Worm (Caenorhabditis elegans) whole organism, young adult: ENCODE data around the gene npp-21.

ENCODE experiments used
- F39B2.1 ChIP-seq: fragments of 200-800 bp; sonication (Bioruptor generic); IDR thresholded peaks from 2 replicates; pipeline ENCODE4 v1.3.6; 2022; ENCODE audit warnings: missing genetic modification reagents, missing genetic modification characterization, missing compliant biosample characterization
- F52B5.7 ChIP-seq: sonication (generic microtip); optimal IDR thresholded peaks from 2 replicates; lab custom pipeline; 2016; ENCODE audit warnings: mild to moderate bottlenecking, missing genetic modification characterization, missing compliant biosample characterization
- F55B11.4 ChIP-seq: sonication (generic microtip); optimal IDR thresholded peaks from 2 replicates; lab custom pipeline; 2016; ENCODE audit warnings: missing compliant biosample characterization, missing genetic modification characterization, borderline replicate concordance; ENCODE audit not compliant: insufficient read depth
- bed-2 ChIP-seq: fragments of 200-800 bp; sonication (Bioruptor generic); IDR thresholded peaks from 2 replicates; pipeline ENCODE4 v1.3.6; 2022; ENCODE audit warnings: missing genetic modification reagents, missing genetic modification characterization, missing compliant biosample characterization
- dpl-1 ChIP-seq: fragments of 150-350 bp; optimal IDR thresholded peaks from 2 replicates; lab custom pipeline; 2014; ENCODE audit warnings: missing biosample characterization, missing genetic modification reagents, missing genetic modification characterization
- him-1 ChIP-seq: sonication (generic microtip); optimal IDR thresholded peaks from 2 replicates; lab custom pipeline; 2016; ENCODE audit warnings: missing genotype, missing genetic modification reagents, missing genetic modification characterization, missing compliant biosample characterization
- mes-4 ChIP-seq: sonication (generic microtip); optimal IDR thresholded peaks from 2 replicates; lab custom pipeline; 2016; ENCODE audit warnings: missing genotype, missing genetic modification characterization, missing compliant biosample characterization
- nhr-120 ChIP-seq: fragments of 200-800 bp; sonication (Bioruptor generic); IDR thresholded peaks from 2 replicates; pipeline ENCODE4 v1.3.6; 2022; ENCODE audit warnings: missing genetic modification characterization, missing compliant biosample characterization
- pha-4 ChIP-seq: fragments of 150-350 bp; sonication (generic microtip); optimal IDR thresholded peaks from 2 replicates; lab custom pipeline; 2014; ENCODE audit warnings: missing biosample characterization, missing genetic modification reagents, missing genetic modification characterization
- ztf-25 ChIP-seq: fragments of 200-800 bp; sonication (Bioruptor generic); IDR thresholded peaks from 2 replicates; pipeline ENCODE4 v1.3.6; 2022; ENCODE audit warnings: missing genetic modification reagents, missing genetic modification characterization, missing compliant biosample characterization

- TF ChIP-seq him-1 (tag; lab: Kevin White, UChicago) (no peak), F55B11.4 (tag; lab: Kevin White, UChicago) (no peak), F52B5.7 (tag; lab: Kevin White, UChicago) (no peak), nhr-120 (GFP tag; lab: Robert Waterston, UW) (no peak), bed-2 (GFP tag; lab: Robert Waterston, UW) (no peak), ztf-25 (GFP tag; lab: Robert Waterston, UW) (no peak), mes-4 (tag; lab: Kevin White, UChicago) (no peak), F39B2.1 (GFP tag; lab: Robert Waterston, UW) (no peak), pha-4 (tag; lab: Kevin White, UChicago) (no peak), dpl-1 (GFP tag; lab: Kevin White, UChicago) (no peak)
These were observed 40.6 kb upstream of the npp-21 start for ce11 chrII:7558864-7559263.
